Worm (Caenorhabditis elegans) whole organism, L4/young adult: ENCODE data around the gene C27H5.12.

Experiments used
- dao-5 ChIP-seq: sonication (generic microtip); optimal IDR thresholded peaks from 2 replicates; lab custom pipeline; 2016; ENCODE audit warnings: missing genotype, missing genetic modification characterization, moderate library complexity, missing compliant biosample characterization
- him-1 ChIP-seq: sonication (generic microtip); optimal IDR thresholded peaks from 2 replicates; lab custom pipeline; 2016; ENCODE audit warnings: missing genotype, missing genetic modification reagents, missing genetic modification characterization, missing compliant biosample characterization

ce11 chrII:7187110-7187509 is 25.7 kb upstream of the C27H5.12 start, which contains the start of gene C27H5.6:
- TF ChIP-seq him-1 (no peak), dao-5 (no peak)
